Worm (Caenorhabditis elegans): ENCODE data around the gene C08F8.9.

- TF ChIP-seq unc-55 (GFP tag; optimal IDR thresholded peaks at IDR 0.05) = no peak
- TF ChIP-seq pqm-1 (tag; optimal IDR thresholded peaks at IDR 0.05) = no peak
- no peak for TF ChIP-seq pha-4 (tag; optimal IDR thresholded peaks at IDR 0.05)
- TF ChIP-seq ahr-1 (tag; optimal IDR thresholded peaks at IDR 0.05) = no peak
- no peak for TF ChIP-seq ama-1 (optimal IDR thresholded peaks at IDR 0.05)
- no peak for TF ChIP-seq mec-3 (tag; optimal IDR thresholded peaks at IDR 0.05; ENCODE audit: borderline replicate concordance)
- no peak for TF ChIP-seq dmd-4 (tag; optimal IDR thresholded peaks at IDR 0.05; ENCODE audit: borderline replicate concordance)
- TF ChIP-seq ceh-9 (tag; optimal IDR thresholded peaks at IDR 0.05) = no peak
- no peak for TF ChIP-seq ceh-14 (tag; optimal IDR thresholded peaks at IDR 0.05)
- TF ChIP-seq hlh-13 (GFP tag; optimal IDR thresholded peaks at IDR 0.05) = no peak
- no peak for TF ChIP-seq ceh-48 (tag; optimal IDR thresholded peaks at IDR 0.05)
- no peak for TF ChIP-seq nfya-1 (tag; optimal IDR thresholded peaks at IDR 0.05)
These were observed 45.5 kb upstream of the C08F8.9 start, which contains the start of gene C29F4.3 for ce11 chrIV:11223878-11224277.

All from whole organism, late embryonic.